Worm (Caenorhabditis elegans) whole organism, L2 larva: ENCODE data around the gene ZK616.3.

Experiments
- ama-1 ChIP-seq: fragments of 150-350 bp; optimal IDR thresholded peaks from 2 replicates; lab custom pipeline; 2018; ENCODE audit warnings: inconsistent platforms
- egl-27 ChIP-seq: sonication (generic microtip); optimal IDR thresholded peaks from 3 replicates; lab custom pipeline; 2017; ENCODE audit warnings: missing biosample characterization, missing genetic modification reagents, missing genetic modification characterization
- nhr-21 ChIP-seq: fragments of 150-350 bp; optimal IDR thresholded peaks from 2 replicates; lab custom pipeline; 2014; ENCODE audit warnings: missing biosample characterization, missing genetic modification characterization
- nhr-23 ChIP-seq: fragments of 150-350 bp; optimal IDR thresholded peaks from 2 replicates; lab custom pipeline; 2014; ENCODE audit warnings: missing biosample characterization, missing genetic modification reagents, missing genetic modification characterization
- nhr-6 ChIP-seq: fragments of 150-350 bp; optimal IDR thresholded peaks from 2 replicates; lab custom pipeline; 2014; ENCODE audit warnings: missing biosample characterization, missing genetic modification characterization
- nhr-77 ChIP-seq: fragments of 150-350 bp; optimal IDR thresholded peaks from 2 replicates; lab custom pipeline; 2014; ENCODE audit warnings: missing biosample characterization, missing genetic modification characterization
- skn-1 ChIP-seq: sonication (generic microtip); optimal IDR thresholded peaks from 2 replicates; lab custom pipeline; 2017; ENCODE audit warnings: missing biosample characterization, missing genetic modification characterization
- unc-62 ChIP-seq: fragments of 150-350 bp; optimal IDR thresholded peaks from 2 replicates; lab custom pipeline; 2014; ENCODE audit warnings: missing biosample characterization, missing genetic modification reagents, missing genetic modification characterization
- ztf-11 ChIP-seq: sonication (generic microtip); optimal IDR thresholded peaks from 2 replicates; lab custom pipeline; 2017; ENCODE audit warnings: missing biosample characterization, missing genetic modification characterization

DNA sequence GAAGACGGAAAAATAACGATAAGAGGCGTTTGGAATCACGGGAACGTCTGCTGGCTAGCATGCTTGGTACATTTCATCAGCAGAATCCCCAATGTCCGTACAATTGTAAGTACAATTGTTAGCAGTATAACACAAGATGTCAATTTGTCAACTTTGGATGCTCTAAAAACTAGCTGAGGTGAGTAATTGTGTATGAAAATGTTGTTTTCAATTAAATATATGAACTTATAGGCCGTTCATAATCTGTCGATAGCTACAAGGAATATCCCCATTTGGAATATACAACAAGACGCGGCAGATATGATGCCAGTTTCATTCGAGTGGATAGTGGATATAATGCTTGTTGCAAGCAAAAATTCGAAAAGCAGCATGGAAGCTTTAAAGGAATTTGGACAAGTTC, 11.8 kb upstream of the ZK616.3 start, which contains the start of gene F41H10.12:
- TF ChIP-seq ztf-11 (no peak), skn-1 (tag; lab: Kevin White, UChicago) (no peak), unc-62 (no peak), nhr-21 (tag; lab: Kevin White, UChicago) (no peak), nhr-77 (tag; lab: Kevin White, UChicago) (no peak), nhr-23 (tag; lab: Kevin White, UChicago) (no peak), egl-27 (tag; lab: Kevin White, UChicago) (no peak), nhr-6 (no peak), ama-1 (lab: Kevin White, UChicago) (no peak)
